Fruit fly (Drosophila melanogaster) whole organism, wandering third instar larva: ENCODE data around the gene Acp76A.

Source experiments
- Abd-B ChIP-seq: fragments of >200 bp; optimal IDR thresholded peaks from 2 replicates; lab custom pipeline; 2017; ENCODE audit warnings: missing biosample characterization, missing genetic modification characterization
- CG32264 ChIP-seq: fragments of 200-800 bp; sonication (Bioruptor generic); optimal IDR thresholded peaks from 2 replicates; lab custom pipeline; 2016; ENCODE audit warnings: missing biosample characterization, missing genetic modification characterization
- CrebA ChIP-seq: fragments of 200-800 bp; sonication (Bioruptor generic); optimal IDR thresholded peaks from 2 replicates; lab custom pipeline; 2016; ENCODE audit warnings: missing biosample characterization, mild to moderate bottlenecking, missing genetic modification characterization, borderline replicate concordance
- Dfd ChIP-seq: fragments of >200 bp; optimal IDR thresholded peaks from 2 replicates; lab custom pipeline; 2017; ENCODE audit warnings: missing biosample characterization, missing genetic modification characterization
- Hnf4 ChIP-seq: fragments of 200-800 bp; sonication (Bioruptor generic); optimal IDR thresholded peaks from 2 replicates; lab custom pipeline; 2016; ENCODE audit warnings: missing biosample characterization, mild to moderate bottlenecking, missing genetic modification characterization
- Hr78 ChIP-seq: fragments of >200 bp; optimal IDR thresholded peaks from 2 replicates; lab custom pipeline; 2017; ENCODE audit warnings: missing biosample characterization, missing genetic modification characterization
- OdsH ChIP-seq: fragments of 200-800 bp; sonication (Bioruptor generic); optimal IDR thresholded peaks from 2 replicates; lab custom pipeline; 2016; ENCODE audit warnings: missing biosample characterization, mild to moderate bottlenecking, missing genetic modification characterization
- br ChIP-seq: fragments of 200-800 bp; sonication (Bioruptor generic); optimal IDR thresholded peaks from 2 replicates; lab custom pipeline; 2016; ENCODE audit warnings: missing biosample characterization, missing genetic modification characterization
- dmrt93B ChIP-seq: fragments of 200-800 bp; sonication (Bioruptor generic); optimal IDR thresholded peaks from 2 replicates; lab custom pipeline; 2018; ENCODE audit warnings: missing biosample characterization, mild to moderate bottlenecking, missing genetic modification characterization
- ey ChIP-seq: fragments of 200-800 bp; sonication (Bioruptor generic); optimal IDR thresholded peaks from 2 replicates; lab custom pipeline; 2016; ENCODE audit warnings: missing biosample characterization, missing genetic modification characterization
- fru ChIP-seq: fragments of 200-800 bp; sonication (Bioruptor generic); optimal IDR thresholded peaks from 3 replicates; lab custom pipeline; 2016; ENCODE audit warnings: missing biosample characterization, mild to moderate bottlenecking, missing genetic modification characterization
- pan ChIP-seq: fragments of >200 bp; optimal IDR thresholded peaks from 2 replicates; lab custom pipeline; 2017
- psq ChIP-seq: fragments of 200-800 bp; sonication (Bioruptor generic); optimal IDR thresholded peaks from 3 replicates; lab custom pipeline; 2017; ENCODE audit warnings: missing biosample characterization, mild to moderate bottlenecking, missing genetic modification characterization, moderate library complexity
- tai ChIP-seq: sonication (Bioruptor generic); optimal IDR thresholded peaks from 2 replicates; lab custom pipeline; 2016; ENCODE audit warnings: missing biosample characterization, missing genetic modification characterization

DNA sequence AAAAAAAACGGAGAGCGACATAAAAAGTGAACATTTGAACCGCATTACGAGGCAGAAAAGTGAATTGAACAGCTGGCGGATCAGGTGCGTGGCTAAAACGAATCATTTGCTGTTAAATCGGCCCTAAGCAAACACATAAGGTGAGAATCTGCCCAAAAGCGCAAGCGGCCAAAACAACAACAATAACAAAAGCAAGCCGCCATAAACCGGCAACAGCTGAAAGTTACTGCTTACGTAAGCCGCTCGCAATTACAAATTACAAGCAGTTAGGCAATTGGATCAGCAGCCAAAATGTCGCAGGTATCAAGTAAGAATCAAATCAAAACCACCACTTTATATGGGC lies 11.6 kb upstream of the Acp76A start:
- TF ChIP-seq Hr78 (GFP tag; lab: Kevin White, UChicago) (no peak), CG32264 (GFP tag; lab: Kevin White, UChicago) (no peak), pan (lab: Kevin White, UChicago) (no peak), OdsH (no peak), ey (GFP tag; lab: Kevin White, UChicago) (no peak), fru (GFP tag; lab: Kevin White, UChicago) (no peak), tai (GFP tag; lab: Kevin White, UChicago) (no peak), psq (no peak), Dfd (GFP tag; lab: Kevin White, UChicago) (no peak), dmrt93B (GFP tag; lab: Kevin White, UChicago) (no peak), br (GFP tag; lab: Kevin White, UChicago) (no peak), Hnf4 (GFP tag; lab: Kevin White, UChicago) (no peak), CrebA (GFP tag; lab: Kevin White, UChicago) (no peak), Abd-B (GFP tag; lab: Kevin White, UChicago) (no peak)
